Worm (Caenorhabditis elegans) whole organism, L3 larva: ENCODE measurements around the gene C10A4.10.
"Not testable (repeated sequence)": the region's sequence is repeated elsewhere in the genome, so short reads cannot be mapped to it uniquely, and the experiment has no call there.

Source experiments
- R02D3.7 ChIP-seq: fragments of 150-350 bp; optimal IDR thresholded peaks from 2 replicates; lab custom pipeline; 2014; ENCODE audit warnings: missing biosample characterization, missing genetic modification characterization
- aly-2 ChIP-seq: fragments of 150-350 bp; optimal IDR thresholded peaks from 2 replicates; lab custom pipeline; 2014; ENCODE audit warnings: missing biosample characterization, missing genetic modification characterization
- ceh-16 ChIP-seq: sonication (generic microtip); optimal IDR thresholded peaks from 2 replicates; lab custom pipeline; 2017; ENCODE audit warnings: missing biosample characterization, missing genetic modification characterization
- ceh-28 ChIP-seq: fragments of 150-350 bp; optimal IDR thresholded peaks from 2 replicates; lab custom pipeline; 2014; ENCODE audit warnings: missing biosample characterization, missing genetic modification reagents, missing genetic modification characterization
- ceh-9 ChIP-seq: sonication (generic microtip); optimal IDR thresholded peaks from 2 replicates; lab custom pipeline; 2018; ENCODE audit warnings: missing biosample characterization, missing genetic modification characterization
- egl-5 ChIP-seq: fragments of 150-350 bp; optimal IDR thresholded peaks from 2 replicates; lab custom pipeline; 2017; ENCODE audit warnings: missing biosample characterization, missing genetic modification reagents, missing genetic modification characterization, inconsistent platforms
- elt-1 ChIP-seq: fragments of 150-350 bp; optimal IDR thresholded peaks from 2 replicates; lab custom pipeline; 2014; ENCODE audit warnings: missing biosample characterization, missing genetic modification characterization
- eor-1 ChIP-seq, 2 experiments: fragments of 150-350 bp; optimal IDR thresholded peaks; 2 replicates each; lab custom pipeline; 2014 to 2018; ENCODE audit warnings: missing biosample characterization in 2 of 2, missing genetic modification characterization in 2 of 2
- fkh-10 ChIP-seq: sonication (generic microtip); optimal IDR thresholded peaks from 2 replicates; lab custom pipeline; 2017; ENCODE audit warnings: missing biosample characterization, missing genetic modification reagents, missing genetic modification characterization
- fos-1 ChIP-seq: fragments of 150-350 bp; optimal IDR thresholded peaks from 2 replicates; lab custom pipeline; 2014; ENCODE audit warnings: missing biosample characterization, missing genetic modification characterization
- lin-15B ChIP-seq: fragments of 150-350 bp; optimal IDR thresholded peaks from 2 replicates; lab custom pipeline; 2014; ENCODE audit warnings: missing biosample characterization, missing genetic modification characterization
- lsy-12 ChIP-seq: sonication (generic microtip); optimal IDR thresholded peaks from 2 replicates; lab custom pipeline; 2016; ENCODE audit warnings: mild to moderate bottlenecking, missing genetic modification characterization, missing compliant biosample characterization
- mdl-1 ChIP-seq: fragments of 150-350 bp; optimal IDR thresholded peaks from 2 replicates; lab custom pipeline; 2014; ENCODE audit warnings: missing biosample characterization, missing genetic modification characterization
- nfya-1 ChIP-seq: sonication (generic microtip); optimal IDR thresholded peaks from 2 replicates; lab custom pipeline; 2017; ENCODE audit warnings: missing genetic modification characterization, mild to moderate bottlenecking, missing compliant biosample characterization, antibody characterized with exemption, moderate library complexity; ENCODE audit not compliant: insufficient read depth
- nhr-11 ChIP-seq: fragments of 150-350 bp; optimal IDR thresholded peaks from 2 replicates; lab custom pipeline; 2014; ENCODE audit warnings: missing biosample characterization, missing genetic modification characterization
- nhr-12 ChIP-seq: fragments of 150-350 bp; optimal IDR thresholded peaks from 2 replicates; lab custom pipeline; 2014; ENCODE audit warnings: missing biosample characterization, missing genetic modification characterization
- nhr-28 ChIP-seq: fragments of 150-350 bp; optimal IDR thresholded peaks from 2 replicates; lab custom pipeline; 2014; ENCODE audit warnings: missing biosample characterization, missing genetic modification characterization
- nhr-43 ChIP-seq: sonication (generic microtip); optimal IDR thresholded peaks from 2 replicates; lab custom pipeline; 2016; ENCODE audit warnings: mild to moderate bottlenecking, missing genetic modification characterization, missing compliant biosample characterization; ENCODE audit not compliant: poor library complexity, severe bottlenecking
- nhr-67 ChIP-seq: fragments of 150-350 bp; optimal IDR thresholded peaks from 2 replicates; lab custom pipeline; 2014; ENCODE audit warnings: missing biosample characterization, missing genetic modification characterization
- nhr-76 ChIP-seq: fragments of 150-350 bp; sonication (generic microtip); optimal IDR thresholded peaks from 5 replicates; lab custom pipeline; 2014; ENCODE audit warnings: missing biosample characterization, missing genetic modification characterization
- nhr-77 ChIP-seq: fragments of 150-350 bp; optimal IDR thresholded peaks from 2 replicates; lab custom pipeline; 2014; ENCODE audit warnings: missing biosample characterization, missing genetic modification characterization
- pha-4 ChIP-seq: fragments of 150-350 bp; optimal IDR thresholded peaks from 2 replicates; lab custom pipeline; 2014; ENCODE audit warnings: missing biosample characterization, missing genetic modification reagents, missing genetic modification characterization
- pqm-1 ChIP-seq: fragments of 150-350 bp; optimal IDR thresholded peaks from 2 replicates; lab custom pipeline; 2017; ENCODE audit warnings: missing biosample characterization, missing genetic modification characterization, inconsistent platforms
- sea-2 ChIP-seq: fragments of 150-350 bp; sonication (generic microtip); optimal IDR thresholded peaks from 4 replicates; lab custom pipeline; 2014; ENCODE audit warnings: missing biosample characterization, missing genetic modification reagents, missing genetic modification characterization
- snpc-4 ChIP-seq: fragments of 150-350 bp; optimal IDR thresholded peaks from 2 replicates; lab custom pipeline; 2014; ENCODE audit warnings: missing biosample characterization, missing genetic modification characterization
- tbx-2 ChIP-seq: sonication (generic microtip); optimal IDR thresholded peaks from 2 replicates; lab custom pipeline; 2016; ENCODE audit warnings: mild to moderate bottlenecking, missing genetic modification characterization, missing compliant biosample characterization
- unc-39 ChIP-seq: sonication (generic microtip); optimal IDR thresholded peaks from 4 replicates; lab custom pipeline; 2017; ENCODE audit warnings: missing biosample characterization, missing genetic modification characterization
- unc-62 ChIP-seq: fragments of 150-350 bp; sonication (generic microtip); optimal IDR thresholded peaks from 4 replicates; lab custom pipeline; 2014; ENCODE audit warnings: missing biosample characterization, missing genetic modification reagents, missing genetic modification characterization
- zag-1 ChIP-seq: fragments of 150-350 bp; optimal IDR thresholded peaks from 2 replicates; lab custom pipeline; 2014; ENCODE audit warnings: missing biosample characterization, missing genetic modification characterization
- ztf-11 ChIP-seq: fragments of 150-350 bp; optimal IDR thresholded peaks from 2 replicates; lab custom pipeline; 2014; ENCODE audit warnings: missing biosample characterization, missing genetic modification characterization

The C10A4.10 gene

ce11 chrX:7398584-7398983 lies at the start of gene C10A4.10:
Gene C10A4.10, plus strand, starts transcription at chrX:7398884.
- no peak for TF ChIP-seq ceh-9
- TF ChIP-seq ceh-16 (tag; lab: Kevin White, UChicago): no peak
- TF ChIP-seq nhr-77 (tag; lab: Kevin White, UChicago): no peak
- no peak for TF ChIP-seq unc-39 (tag; lab: Kevin White, UChicago)
- TF ChIP-seq pqm-1: no peak
- TF ChIP-seq nhr-43 (tag; lab: Kevin White, UChicago): no peak
- no peak for TF ChIP-seq eor-1 (tag; optimal IDR thresholded peaks at IDR 0.05; lab: Kevin White, UChicago)
- no peak for TF ChIP-seq nhr-12 (tag; lab: Kevin White, UChicago)
- no peak for TF ChIP-seq nfya-1 (tag; lab: Kevin White, UChicago)
- TF ChIP-seq snpc-4 (tag; lab: Kevin White, UChicago): no peak

DNA sequence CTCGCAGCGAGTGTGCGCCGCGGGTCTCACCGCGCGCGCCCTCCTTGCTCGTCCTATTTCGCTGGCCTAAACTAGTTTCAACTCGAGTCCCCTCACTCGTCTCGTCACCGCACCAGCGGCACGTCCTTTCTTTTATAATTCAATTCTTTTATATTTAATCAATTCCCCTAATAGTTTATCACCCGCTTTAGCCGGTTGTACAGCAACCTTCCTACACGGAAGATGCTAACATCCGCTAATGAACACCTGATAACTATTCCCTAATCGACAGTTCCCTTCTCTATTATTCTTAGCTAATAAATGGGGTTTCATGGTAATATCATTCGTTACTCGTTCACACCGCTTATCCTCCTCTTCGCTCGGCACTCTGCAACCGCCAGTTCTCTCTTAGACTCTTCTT lies 33.4 kb upstream of the C10A4.10 start, which contains the start of gene C56G3.2:
Gene C56G3.2, plus strand, starts transcription at position 301 of the 400 bp plus-strand sequence.
- TF ChIP-seq unc-62 (GFP tag; lab: Kevin White, UChicago); sea-2; R02D3.7: not testable (repeated sequence)

ce11 chrX:7369770-7370169 lies 28.9 kb upstream of the C10A4.10 start:
- no peak for TF ChIP-seq nhr-67 (tag; lab: Kevin White, UChicago)
- no peak for TF ChIP-seq pqm-1

DNA sequence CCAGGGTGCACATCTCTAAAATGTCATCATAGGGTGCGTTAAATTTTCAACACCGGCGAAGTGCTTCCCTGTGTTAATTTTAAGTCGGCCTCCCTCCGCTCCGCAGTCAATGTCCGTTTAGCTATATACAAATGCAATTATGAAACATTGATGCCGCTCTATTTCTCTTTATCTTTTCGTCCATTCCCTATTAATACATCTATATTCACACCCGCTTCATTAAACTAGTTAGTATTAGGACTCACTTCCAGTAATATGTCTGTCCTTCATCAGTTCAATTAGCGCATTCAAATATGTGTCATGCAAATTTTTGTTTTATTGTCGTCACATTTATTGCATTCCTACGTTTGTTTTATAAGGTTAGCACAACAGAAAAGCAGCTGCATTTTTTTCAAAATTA lies 26.7 kb upstream of the C10A4.10 start:
- no peak for TF ChIP-seq snpc-4 (tag; lab: Kevin White, UChicago)
- TF ChIP-seq elt-1 (tag; lab: Kevin White, UChicago): no peak
- no peak for TF ChIP-seq zag-1 (tag; lab: Kevin White, UChicago)
- no peak for TF ChIP-seq lin-15B (tag; lab: Kevin White, UChicago)
- TF ChIP-seq tbx-2 (tag; lab: Kevin White, UChicago): no peak
- no peak for TF ChIP-seq nhr-11 (tag; lab: Kevin White, UChicago)
- no peak for TF ChIP-seq lsy-12 (tag; lab: Kevin White, UChicago)
- no peak for TF ChIP-seq ztf-11 (tag; lab: Kevin White, UChicago)
- TF ChIP-seq, all 47 proteins: peak for 0

ce11 chrX:7376941-7377340 lies 21.7 kb upstream of the C10A4.10 start, which contains the start of gene npr-8:
Gene npr-8, plus strand, starts transcription at chrX:7377302.
- TF ChIP-seq zag-1 (tag; lab: Kevin White, UChicago): no peak
- peak; percentile 37 for TF ChIP-seq fkh-10 (GFP tag; lab: Kevin White, UChicago)
- TF ChIP-seq ztf-11 (tag; lab: Kevin White, UChicago): no peak
- no peak for TF ChIP-seq fos-1 (tag; lab: Kevin White, UChicago)
- no peak for TF ChIP-seq snpc-4 (tag; lab: Kevin White, UChicago)
- no peak for TF ChIP-seq nhr-28 (tag; lab: Kevin White, UChicago)
- TF ChIP-seq, all 47 proteins: peak for 1

ce11 chrX:7378608-7379007 lies 20.1 kb upstream of the C10A4.10 start:
- no peak for TF ChIP-seq nfya-1 (tag; lab: Kevin White, UChicago)
- no peak for TF ChIP-seq nhr-76 (tag; lab: Kevin White, UChicago)
- TF ChIP-seq mdl-1 (tag; lab: Kevin White, UChicago): no peak
- no peak for TF ChIP-seq aly-2 (tag; lab: Kevin White, UChicago)
- no peak for TF ChIP-seq lsy-12 (tag; lab: Kevin White, UChicago)
- TF ChIP-seq nhr-43 (tag; lab: Kevin White, UChicago): peak; percentile 11
- TF ChIP-seq ceh-28: no peak

DNA sequence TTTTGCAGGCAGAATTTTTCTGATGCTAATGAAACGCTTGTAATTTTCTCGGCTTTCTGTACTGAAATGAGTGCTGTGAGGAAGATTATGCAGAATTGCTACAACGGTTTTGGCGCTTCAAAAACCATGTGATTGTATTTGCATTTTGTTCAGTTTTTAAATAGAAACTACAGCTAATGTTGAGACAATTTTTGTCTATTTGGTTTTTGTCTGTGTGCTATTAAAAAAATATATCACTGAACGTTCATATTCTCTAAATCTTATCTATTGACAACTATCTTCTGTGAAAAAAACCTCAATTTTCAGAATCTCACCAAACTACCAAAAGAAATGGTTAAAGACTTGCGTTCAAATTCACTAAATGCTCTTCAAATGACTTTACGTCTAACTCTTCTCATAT lies 8.4 kb upstream of the C10A4.10 start, which contains the start of gene C10A4.6:
Gene C10A4.6, plus strand, starts transcription at position 301 of the 400 bp plus-strand sequence.
- TF ChIP-seq pha-4 (tag; lab: Kevin White, UChicago): no peak
- no peak for TF ChIP-seq mdl-1 (tag; lab: Kevin White, UChicago)
- no peak for TF ChIP-seq nhr-67 (tag; lab: Kevin White, UChicago)
- TF ChIP-seq ceh-9: no peak
- no peak for TF ChIP-seq tbx-2 (tag; lab: Kevin White, UChicago)
- TF ChIP-seq nhr-28 (tag; lab: Kevin White, UChicago): no peak
- no peak for TF ChIP-seq ceh-28
- TF ChIP-seq R02D3.7: no peak
- no peak for TF ChIP-seq elt-1 (tag; lab: Kevin White, UChicago)
- no peak for TF ChIP-seq egl-5 (tag; lab: Kevin White, UChicago)
